Worm (Caenorhabditis elegans) whole organism, young adult: Measurements from ENCODE around the gene tbc-9.

Experiments
- Y53G8AR.9 ChIP-seq: fragments of 200-800 bp; sonication (Bioruptor generic); conservative IDR thresholded peaks from 2 replicates; pipeline ENCODE4 v1.3.6; 2022; ENCODE audit warnings: missing genetic modification reagents, missing genetic modification characterization, missing compliant biosample characterization
- akir-1 ChIP-seq: fragments of 200-800 bp; sonication (Bioruptor generic); optimal IDR thresholded peaks from 2 replicates; lab custom pipeline; 2018; ENCODE audit warnings: mild to moderate bottlenecking, missing genetic modification characterization, moderate library complexity, missing compliant biosample characterization
- ama-1 ChIP-seq, 3 experiments: fragments of 150-350 bp in 1 of 3; sonication (generic microtip) in 2 of 3; optimal IDR thresholded peaks; 2 replicates each; lab custom pipeline; 2014 to 2018; ENCODE audit warnings: missing biosample characterization in 2 of 3, missing genetic modification characterization in 2 of 3, missing genetic modification reagents in 2 of 3
- atf-7 ChIP-seq: sonication (generic microtip); optimal IDR thresholded peaks from 2 replicates; lab custom pipeline; 2017; ENCODE audit warnings: mild to moderate bottlenecking, missing genetic modification characterization, missing compliant biosample characterization
- ceh-27 ChIP-seq: fragments of 200-800 bp; sonication (Bioruptor generic); optimal IDR thresholded peaks from 2 replicates; lab custom pipeline; 2018; ENCODE audit warnings: mild to moderate bottlenecking, missing genetic modification characterization, moderate library complexity, missing compliant biosample characterization
- die-1 ChIP-seq: sonication (generic microtip); optimal IDR thresholded peaks from 2 replicates; lab custom pipeline; 2016; ENCODE audit warnings: missing genotype, mild to moderate bottlenecking, missing genetic modification characterization, missing compliant biosample characterization

ce11 chrIV:13487596-13487995 is 15.1 kb downstream of the tbc-9 start:
- TF ChIP-seq ama-1 (optimal IDR thresholded peaks at IDR 0.05; lab: Kevin White, UChicago) (no peak), ama-1 (GFP tag; optimal IDR thresholded peaks at IDR 0.05; lab: Kevin White, UChicago) (no peak), atf-7 (no peak), die-1 (tag; lab: Kevin White, UChicago) (no peak), Y53G8AR.9 (GFP tag; lab: Robert Waterston, UW) (no peak), akir-1 (GFP tag; lab: Kevin White, UChicago) (no peak), ceh-27 (GFP tag; lab: Kevin White, UChicago) (no peak)
